Fruit fly (Drosophila melanogaster): Measurements from ENCODE around the gene dimm.

dimm gene

DNA sequence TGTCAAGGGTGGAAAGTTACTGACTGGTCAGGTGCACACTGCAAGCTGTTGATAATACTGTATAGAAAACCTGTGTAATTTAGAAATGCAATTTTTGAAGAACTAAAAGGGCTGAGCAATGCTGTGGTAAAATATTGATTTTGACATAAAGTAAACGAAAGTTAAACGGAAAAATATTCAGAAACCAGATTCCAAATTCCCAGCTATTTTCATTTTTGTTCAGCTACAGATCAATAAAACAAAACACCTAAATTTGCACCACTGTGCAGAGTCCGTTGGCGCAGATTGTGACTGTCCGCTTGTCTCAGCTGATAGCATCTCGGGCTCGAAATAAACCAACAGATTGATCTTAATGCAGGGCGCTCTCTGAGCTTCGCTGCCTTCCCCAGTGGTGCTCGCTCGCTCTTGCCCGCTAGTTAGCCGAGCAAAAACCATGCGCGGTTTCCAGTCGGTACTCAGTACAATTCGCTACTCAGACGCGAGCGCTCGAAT lies 17.6 kb upstream of the dimm start, which contains the start of gene CG46314:
CG46314 (plus strand) TSS at position 452 of the 492 bp plus-strand sequence.
- TF ChIP-seq CG11294 (GFP tag; IDR thresholded peaks at IDR 0.05) (no peak), cyc (GFP tag; optimal IDR thresholded peaks at IDR 0.05) (peak; percentile 41), topi (GFP tag; optimal IDR thresholded peaks at IDR 0.05) (peak; percentile 59), Sox102F (GFP tag; optimal IDR thresholded peaks at IDR 0.05) (peak; percentile 69), CG10669 (GFP tag; optimal IDR thresholded peaks at IDR 0.05) (peak; percentile 77), salr (GFP tag; optimal IDR thresholded peaks at IDR 0.05) (peak in 1 of 2 experiments; percentile 43), CG10631 (GFP tag; optimal IDR thresholded peaks at IDR 0.05) (peak; percentile 53), CG3919 (GFP tag; optimal IDR thresholded peaks at IDR 0.05) (no peak), fd85E (GFP tag; optimal IDR thresholded peaks at IDR 0.05) (no peak), lz (GFP tag; optimal IDR thresholded peaks at IDR 0.05) (peak; percentile 65), achi (GFP tag; optimal IDR thresholded peaks at IDR 0.05) (peak; percentile 51), CG34406 (GFP tag; optimal IDR thresholded peaks at IDR 0.05) (no peak), eg (GFP tag; IDR thresholded peaks at IDR 0.05) (no peak), dac (GFP tag; optimal IDR thresholded peaks at IDR 0.05) (no peak), Ets21C (GFP tag; optimal IDR thresholded peaks at IDR 0.05) (peak; percentile 44), esn (GFP tag; optimal IDR thresholded peaks at IDR 0.05) (peak; percentile 77), CG16779 (tag; optimal IDR thresholded peaks at IDR 0.05) (no peak), CG6854 (GFP tag; optimal IDR thresholded peaks at IDR 0.05) (peak; percentile 65), CG8319 (GFP tag; optimal IDR thresholded peaks at IDR 0.05) (peak; percentile 69), CG6808 (GFP tag; optimal IDR thresholded peaks at IDR 0.05) (peak; percentile 78), svp (GFP tag) (peak; percentile 93), fkh (GFP tag; optimal IDR thresholded peaks at IDR 0.05) (no peak), CG11762 (GFP tag; optimal IDR thresholded peaks at IDR 0.05; ENCODE audit: insufficient read depth) (peak; percentile 77), Hr4 (GFP tag; optimal IDR thresholded peaks at IDR 0.05) (peak; percentile 40), Sox14 (GFP tag; optimal IDR thresholded peaks at IDR 0.05) (peak; percentile 51), pdm3 (GFP tag; optimal IDR thresholded peaks at IDR 0.05) (no peak), net (GFP tag; optimal IDR thresholded peaks at IDR 0.05) (peak; percentile 58), Ets96B (tag; optimal IDR thresholded peaks at IDR 0.05) (peak; percentile 71), CG7368 (GFP tag; optimal IDR thresholded peaks at IDR 0.05) (peak; percentile 58), Smox (GFP tag; optimal IDR thresholded peaks at IDR 0.05) (peak; percentile 69), acj6 (GFP tag; optimal IDR thresholded peaks at IDR 0.05) (peak; percentile 50), CG6276 (GFP tag; optimal IDR thresholded peaks at IDR 0.05) (peak; percentile 60), Hr39 (GFP tag; optimal IDR thresholded peaks at IDR 0.05) (peak; percentile 49), fd59A (GFP tag; optimal IDR thresholded peaks at IDR 0.05) (peak; percentile 29), CG1621 (tag; optimal IDR thresholded peaks at IDR 0.05) (peak; percentile 70), Eip93F (GFP tag; optimal IDR thresholded peaks at IDR 0.05) (no peak), Lpt (GFP tag; optimal IDR thresholded peaks at IDR 0.05) (no peak), CG15336 (GFP tag; IDR thresholded peaks at IDR 0.05) (peak; percentile 56), Hr38 (GFP tag; optimal IDR thresholded peaks at IDR 0.05) (no peak), CG8119 (GFP tag; IDR thresholded peaks at IDR 0.05) (no peak; the same call in 2 of the 3 replicates), CG6163 (GFP tag; IDR thresholded peaks at IDR 0.05) (no peak), Gug (GFP tag; IDR thresholded peaks at IDR 0.05) (peak; percentile 49; the same call in 1 of the 2 replicates), Eip78C (GFP tag) (peak; percentile 91), CG6792 (GFP tag; optimal IDR thresholded peaks at IDR 0.05) (peak; percentile 53), CG9139 (GFP tag; optimal IDR thresholded peaks at IDR 0.05) (no peak), CG32006 (GFP tag; optimal IDR thresholded peaks at IDR 0.05) (peak; percentile 56), CG4318 (GFP tag; optimal IDR thresholded peaks at IDR 0.05) (no peak), Sox15 (GFP tag; optimal IDR thresholded peaks at IDR 0.05) (peak; percentile 23), CG11902 (GFP tag; optimal IDR thresholded peaks at IDR 0.05) (no peak), Met (GFP tag; optimal IDR thresholded peaks at IDR 0.05) (peak; percentile 82), ss (GFP tag; optimal IDR thresholded peaks at IDR 0.05) (peak; percentile 41 to 55), Eip75B (GFP tag; optimal IDR thresholded peaks at IDR 0.05) (peak; percentile 74)

All from whole organism, prepupa.